Worm (Caenorhabditis elegans) whole organism, dauer: Measurements from ENCODE around the gene F57C7.4.

ENCODE experiments used
- unc-62 ChIP-seq: sonication (generic microtip); optimal IDR thresholded peaks from 2 replicates; lab custom pipeline; 2017; ENCODE audit warnings: missing biosample characterization, missing genetic modification reagents, missing genetic modification characterization

The F57C7.4 gene

DNA sequence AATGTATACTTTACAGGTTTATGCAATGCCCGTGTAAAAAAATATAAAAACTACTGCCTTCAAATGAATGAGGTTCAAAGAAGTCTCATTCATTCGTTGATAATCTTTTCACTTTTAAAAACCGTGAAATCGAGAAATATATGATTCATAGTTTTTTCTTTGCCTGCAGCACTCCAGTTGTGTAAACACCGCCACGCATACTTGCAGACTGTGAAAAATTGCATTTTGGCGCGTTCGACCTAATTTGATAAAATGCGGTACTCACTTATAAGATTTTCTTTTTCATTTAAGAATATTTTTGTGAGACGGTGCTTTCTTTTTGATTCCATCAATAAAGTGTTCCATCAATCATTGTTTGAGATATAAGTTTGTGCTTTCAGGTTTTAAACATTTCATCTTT, 22.6 kb downstream of the F57C7.4 start:
- no peak for TF ChIP-seq unc-62 (GFP tag; lab: Kevin White, UChicago)

DNA sequence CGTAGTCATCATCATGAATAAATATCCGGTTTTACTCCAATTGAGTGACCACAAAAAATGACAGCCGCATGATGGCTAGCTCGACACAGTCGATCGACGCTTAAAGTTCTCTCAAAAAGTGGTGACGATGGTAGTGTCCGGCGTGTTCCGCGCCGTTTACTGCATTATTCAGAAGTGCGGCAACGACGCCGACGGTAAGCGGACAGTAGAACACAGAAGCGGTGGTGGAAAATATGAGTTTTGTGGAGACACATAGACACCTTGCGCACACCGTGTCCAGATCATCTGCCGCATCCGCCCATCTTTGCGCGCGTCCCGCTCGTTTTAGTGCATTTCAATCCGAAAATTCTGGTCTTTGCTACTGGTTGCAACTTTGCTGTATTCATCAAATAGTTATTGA, 30.2 kb downstream of the F57C7.4 start, which contains the start of gene F59F5.7:
Gene F59F5.7, plus strand, starts transcription at position 301 of the 400 bp plus-strand sequence.
- TF ChIP-seq unc-62 (GFP tag; lab: Kevin White, UChicago), result no peak

DNA sequence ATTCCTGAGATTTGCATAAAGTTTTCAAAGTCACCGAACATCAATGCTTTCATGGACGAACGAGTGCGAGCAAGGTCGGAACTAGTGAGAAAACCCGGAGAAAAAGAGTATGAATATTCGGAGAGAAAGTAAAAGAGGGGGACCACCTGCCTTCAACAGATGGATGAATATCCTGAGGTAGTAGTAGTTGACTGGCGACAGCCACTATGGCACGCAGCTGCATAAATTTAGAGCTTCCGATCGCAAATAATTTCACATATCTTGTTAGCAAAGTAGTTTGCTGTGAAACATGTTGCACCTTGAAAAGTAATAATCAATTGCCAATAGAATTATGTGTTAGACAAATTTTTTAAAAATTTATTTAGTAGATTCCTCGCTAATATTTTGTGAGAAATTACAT, 32.6 kb downstream of the F57C7.4 start:
- no peak for TF ChIP-seq unc-62 (GFP tag; lab: Kevin White, UChicago)

- TF ChIP-seq unc-62 (GFP tag; lab: Kevin White, UChicago), result no peak
Observed at ce11 chrX:10555189-10555964, 34.0 kb downstream of the F57C7.4 start, which contains the start of gene syd-2. TSS of gene syd-2 (minus strand) at chrX:10555239.

DNA sequence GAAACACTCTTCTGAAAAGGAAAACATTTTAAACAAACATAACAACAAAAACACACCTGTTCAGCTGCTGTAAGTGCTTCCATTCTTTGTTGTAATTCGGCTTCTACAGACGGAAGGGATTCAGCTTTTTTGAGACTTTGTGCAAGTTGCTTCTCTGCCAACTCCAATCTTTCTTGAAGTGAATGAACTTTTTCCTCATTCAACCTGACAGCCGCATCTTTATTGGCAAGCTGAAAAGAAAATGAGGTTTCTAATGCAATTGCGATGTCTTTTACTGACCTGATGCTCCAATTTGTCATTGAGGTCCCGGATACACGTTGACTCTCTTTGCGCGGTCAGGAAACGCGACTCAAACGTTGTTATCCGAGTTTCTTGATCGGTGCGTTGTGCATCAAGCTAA, 36.3 kb downstream of the F57C7.4 start:
- TF ChIP-seq unc-62 (GFP tag; lab: Kevin White, UChicago), result no peak

DNA sequence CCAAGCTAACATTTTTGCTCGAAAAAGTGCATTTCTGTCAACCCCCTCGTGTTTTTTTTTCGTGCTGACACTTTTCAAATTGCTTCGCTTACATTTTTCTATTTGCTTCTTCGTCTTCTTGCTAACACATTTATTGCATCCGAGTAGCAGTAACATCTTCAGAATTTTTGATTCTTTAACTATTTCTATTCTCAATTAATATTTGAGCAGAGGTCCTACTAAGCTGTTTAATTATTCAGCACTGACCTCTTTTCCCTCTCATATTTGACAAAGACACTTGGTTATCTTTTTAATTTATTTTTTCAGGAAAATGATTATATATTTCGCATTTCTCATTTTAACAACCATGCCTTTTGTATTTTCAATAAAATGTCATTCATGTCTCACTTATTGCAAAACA, 43.6 kb downstream of the F57C7.4 start, which contains the start of gene F59F5.5:
Gene F59F5.5, plus strand, starts transcription at position 301 of the 400 bp plus-strand sequence.
- no peak for TF ChIP-seq unc-62 (GFP tag; lab: Kevin White, UChicago)

DNA sequence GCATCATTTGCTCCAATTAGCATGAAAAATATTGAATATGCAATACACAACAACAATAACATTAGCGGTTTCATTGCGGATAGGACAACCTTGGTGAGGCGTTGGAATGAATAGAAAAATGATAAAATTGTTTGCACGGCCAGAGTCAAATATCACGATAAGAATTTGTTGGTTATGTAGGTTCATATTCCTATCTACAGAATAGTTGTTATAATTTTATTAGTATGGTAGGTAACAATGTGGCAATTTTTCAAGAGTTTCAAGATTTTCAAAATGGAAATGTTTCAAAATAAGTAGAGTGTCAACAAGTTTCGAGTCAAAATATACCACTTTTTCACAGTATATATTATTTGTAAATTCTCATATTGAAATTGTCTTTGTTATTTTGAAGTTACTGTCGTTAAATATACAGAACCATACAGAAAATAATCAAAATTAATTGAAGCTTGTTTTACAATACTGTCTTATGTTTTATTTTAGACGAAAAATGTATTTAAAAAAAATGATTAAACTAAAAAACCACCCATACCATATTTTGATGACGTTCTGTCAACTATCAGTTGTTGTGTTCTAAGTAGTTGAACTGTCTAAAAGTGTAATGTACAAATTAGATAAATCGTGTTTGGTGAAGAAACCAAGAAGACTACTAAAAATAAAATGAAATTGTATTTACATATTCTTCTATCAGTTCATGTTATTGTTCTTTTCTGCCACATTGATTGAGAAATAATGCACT, 46.9 kb downstream of the F57C7.4 start, which contains the start of the genes F59F5.3 and F59F5.4:
Gene F59F5.3, minus strand, starts transcription at position 101 of the 736 bp plus-strand sequence.
Gene F59F5.4, plus strand, starts transcription at position 686 of the 736 bp plus-strand sequence.
- no peak for TF ChIP-seq unc-62 (GFP tag; lab: Kevin White, UChicago)

- TF ChIP-seq unc-62 (GFP tag; lab: Kevin White, UChicago), result no peak
Observed at ce11 chrX:10541789-10542188, 47.6 kb downstream of the F57C7.4 start.

- no peak for TF ChIP-seq unc-62 (GFP tag; lab: Kevin White, UChicago)
Observed at ce11 chrX:10534625-10535244, 54.6 kb downstream of the F57C7.4 start.

ce11 chrX:10533447-10533846, 55.9 kb downstream of the F57C7.4 start, which contains the start of gene glo-3:
TSS of gene glo-3 (plus strand) at chrX:10533699.
- no peak for TF ChIP-seq unc-62 (GFP tag; lab: Kevin White, UChicago)

DNA sequence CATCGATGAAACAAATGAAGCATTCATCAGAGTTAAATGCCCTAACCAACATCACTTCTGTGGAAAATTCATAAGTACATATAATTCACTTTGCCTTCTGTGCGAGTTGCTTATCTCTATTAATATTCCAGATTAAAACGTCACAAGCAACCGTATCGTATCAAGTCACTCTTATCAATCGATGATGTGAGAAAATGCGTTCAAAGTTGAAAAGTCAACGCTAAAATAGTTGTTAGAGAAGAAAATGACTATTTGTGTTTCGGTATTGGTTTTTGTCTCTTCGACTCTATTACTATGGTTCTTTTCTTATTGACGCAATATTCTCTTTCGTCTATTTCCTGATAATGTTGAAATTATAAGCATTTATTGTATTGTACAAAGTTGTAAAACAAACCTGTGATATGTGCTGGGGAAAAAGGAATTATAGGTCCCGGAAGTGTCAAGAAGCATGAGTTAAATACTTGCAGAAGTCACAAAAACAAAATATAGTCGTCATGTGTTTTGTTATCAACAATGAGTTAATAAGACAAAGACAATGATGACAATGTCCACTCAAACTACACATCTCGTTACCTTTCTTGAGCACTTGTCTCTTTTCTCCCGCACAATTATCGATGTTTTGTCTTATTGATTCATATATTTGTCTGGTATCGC, 57.1 kb downstream of the F57C7.4 start:
- no peak for TF ChIP-seq unc-62 (GFP tag; lab: Kevin White, UChicago)
